Worm (Caenorhabditis elegans) whole organism, L1 larva: ENCODE measurements around the gene csb-1.

ENCODE experiments used
- C34B4.2 ChIP-seq: sonication (generic microtip); optimal IDR thresholded peaks from 2 replicates; lab custom pipeline; 2017; ENCODE audit warnings: mild to moderate bottlenecking, missing genetic modification characterization, missing compliant biosample characterization
- blmp-1 ChIP-seq: fragments of 150-350 bp; optimal IDR thresholded peaks from 2 replicates; lab custom pipeline; 2014; ENCODE audit warnings: missing biosample characterization, missing genetic modification characterization
- ceh-63 ChIP-seq: fragments of 200-800 bp; sonication (Bioruptor generic); optimal IDR thresholded peaks from 2 replicates; lab custom pipeline; 2018; ENCODE audit warnings: mild to moderate bottlenecking, missing genetic modification characterization, missing compliant biosample characterization
- ceh-8 ChIP-seq: fragments of 200-800 bp; sonication (Bioruptor generic); optimal IDR thresholded peaks from 2 replicates; lab custom pipeline; 2018; ENCODE audit warnings: mild to moderate bottlenecking, missing genetic modification characterization, moderate library complexity, missing compliant biosample characterization
- ceh-82 ChIP-seq, 3 experiments: fragments of 150-350 bp in 1 of 3; sonication (generic microtip) in 2 of 3; optimal IDR thresholded peaks; 2 replicates each; lab custom pipeline; 2014 to 2017; ENCODE audit warnings: missing biosample characterization in 3 of 3, missing genetic modification characterization in 3 of 3
- ceh-90 ChIP-seq: sonication (generic microtip); optimal IDR thresholded peaks from 2 replicates; lab custom pipeline; 2016; ENCODE audit warnings: missing genetic modification characterization, missing compliant biosample characterization
- dpl-1 ChIP-seq, 3 experiments: fragments of 150-350 bp in 2 of 3; sonication (generic microtip) in 1 of 3; optimal IDR thresholded peaks; 2 replicates each; lab custom pipeline; 2014 to 2017; ENCODE audit warnings: missing biosample characterization in 3 of 3, missing genetic modification characterization in 3 of 3, missing genetic modification reagents in 3 of 3
- dsc-1 ChIP-seq: sonication (generic microtip); optimal IDR thresholded peaks from 2 replicates; lab custom pipeline; 2016; ENCODE audit warnings: mild to moderate bottlenecking, missing genetic modification characterization, missing compliant biosample characterization
- efl-1 ChIP-seq, 4 experiments: fragments of 150-350 bp; optimal IDR thresholded peaks in 3 of 4; peaks in 1 of 4; 1 replicate in 1 of 4; 2 replicates in 3 of 4; lab custom pipeline; 2014; ENCODE audit warnings: missing biosample characterization in 2 of 4, missing genetic modification characterization in 2 of 4, missing genetic modification reagents in 2 of 4
- efl-3 ChIP-seq: fragments of 200-800 bp; sonication (Bioruptor generic); optimal IDR thresholded peaks from 2 replicates; lab custom pipeline; 2018; ENCODE audit warnings: mild to moderate bottlenecking, missing genetic modification characterization, missing compliant biosample characterization
- egl-13 ChIP-seq: sonication (generic microtip); optimal IDR thresholded peaks from 2 replicates; lab custom pipeline; 2016; ENCODE audit warnings: missing genotype, missing genetic modification reagents, missing genetic modification characterization, missing compliant biosample characterization
- egl-27 ChIP-seq, 2 experiments: fragments of 150-350 bp in 1 of 2; sonication (generic microtip); optimal IDR thresholded peaks; 3 replicates each; lab custom pipeline; 2017 to 2018; ENCODE audit warnings: missing biosample characterization in 2 of 2, missing genetic modification characterization in 2 of 2, missing genetic modification reagents in 2 of 2
- elt-2 ChIP-seq: sonication (generic microtip); optimal IDR thresholded peaks from 2 replicates; lab custom pipeline; 2016; ENCODE audit warnings: missing genetic modification characterization, mild to moderate bottlenecking, inconsistent platforms, missing compliant biosample characterization, missing genetic modification reagents
- elt-3 ChIP-seq, 6 experiments: fragments of 150-350 bp in 1 of 6; sonication (generic microtip); optimal IDR thresholded peaks; 2 replicates each; lab custom pipeline; 2017 to 2018; ENCODE audit warnings: missing biosample characterization in 6 of 6, missing genetic modification characterization in 6 of 6, inconsistent platforms in 1 of 6
- fkh-10 ChIP-seq: sonication (generic microtip); optimal IDR thresholded peaks from 2 replicates; lab custom pipeline; 2017; ENCODE audit warnings: missing biosample characterization, missing genetic modification reagents, missing genetic modification characterization
- fos-1 ChIP-seq: fragments of 150-350 bp; optimal IDR thresholded peaks from 2 replicates; lab custom pipeline; 2014; ENCODE audit warnings: missing biosample characterization, missing genetic modification characterization
- grh-1 ChIP-seq: fragments of 200-800 bp; sonication (Bioruptor generic); IDR thresholded peaks from 2 replicates; pipeline ENCODE4 v1.3.6; 2022; ENCODE audit warnings: missing genetic modification reagents, missing genetic modification characterization, missing compliant biosample characterization
- hpl-2 ChIP-seq: fragments of 150-350 bp; optimal IDR thresholded peaks from 2 replicates; lab custom pipeline; 2014; ENCODE audit warnings: missing biosample characterization, missing genetic modification reagents, missing genetic modification characterization
- irx-1 ChIP-seq: sonication (generic microtip); optimal IDR thresholded peaks from 2 replicates; lab custom pipeline; 2016; ENCODE audit warnings: missing genetic modification characterization, missing compliant biosample characterization
- jun-1 ChIP-seq: fragments of 150-350 bp; optimal IDR thresholded peaks from 2 replicates; lab custom pipeline; 2014; ENCODE audit warnings: missing biosample characterization, missing genetic modification reagents, missing genetic modification characterization
- lin-35 ChIP-seq, 2 experiments: fragments of 150-350 bp; optimal IDR thresholded peaks; 2 replicates each; lab custom pipeline; 2014; ENCODE audit warnings: missing biosample characterization in 2 of 2, missing genetic modification characterization in 2 of 2, missing genetic modification reagents in 2 of 2
- lin-39 ChIP-seq: fragments of 150-350 bp; optimal IDR thresholded peaks from 2 replicates; lab custom pipeline; 2014; ENCODE audit warnings: missing biosample characterization, missing genetic modification reagents, missing genetic modification characterization
- lir-3 ChIP-seq: sonication (generic microtip); optimal IDR thresholded peaks from 2 replicates; lab custom pipeline; 2016; ENCODE audit warnings: mild to moderate bottlenecking, missing genetic modification characterization, moderate library complexity, missing compliant biosample characterization; ENCODE audit not compliant: poor library complexity
- lsy-2 ChIP-seq, 2 experiments: fragments of 150-350 bp; optimal IDR thresholded peaks; 2 replicates each; lab custom pipeline; 2014; ENCODE audit warnings: missing biosample characterization in 2 of 2, missing genetic modification characterization in 2 of 2
- mdl-1 ChIP-seq, 2 experiments: fragments of 150-350 bp; optimal IDR thresholded peaks; 2 replicates each; lab custom pipeline; 2014 to 2017; ENCODE audit warnings: missing biosample characterization in 2 of 2, missing genetic modification characterization in 2 of 2, inconsistent platforms in 1 of 2
- mef-2 ChIP-seq: fragments of 150-350 bp; optimal IDR thresholded peaks from 2 replicates; lab custom pipeline; 2014; ENCODE audit warnings: missing biosample characterization, missing genetic modification characterization
- nhr-11 ChIP-seq: fragments of 150-350 bp; optimal IDR thresholded peaks from 2 replicates; lab custom pipeline; 2014; ENCODE audit warnings: missing biosample characterization, missing genetic modification characterization
- nhr-12 ChIP-seq: sonication (generic microtip); optimal IDR thresholded peaks from 2 replicates; lab custom pipeline; 2017; ENCODE audit warnings: missing biosample characterization, missing genetic modification characterization
- nhr-19 ChIP-seq: fragments of 200-800 bp; sonication (Bioruptor generic); conservative IDR thresholded peaks from 2 replicates; pipeline ENCODE4 v1.3.6; 2022; ENCODE audit warnings: missing genetic modification characterization, missing compliant biosample characterization
- nhr-20 ChIP-seq: sonication (generic microtip); optimal IDR thresholded peaks from 2 replicates; lab custom pipeline; 2016; ENCODE audit warnings: mild to moderate bottlenecking, missing genetic modification characterization, missing compliant biosample characterization
- nhr-237 ChIP-seq: fragments of 150-350 bp; optimal IDR thresholded peaks from 2 replicates; lab custom pipeline; 2014; ENCODE audit warnings: missing biosample characterization, missing genetic modification characterization
- nhr-28 ChIP-seq: fragments of 150-350 bp; optimal IDR thresholded peaks from 2 replicates; lab custom pipeline; 2014; ENCODE audit warnings: missing biosample characterization, missing genetic modification characterization
- nhr-71 ChIP-seq: sonication (generic microtip); optimal IDR thresholded peaks from 2 replicates; lab custom pipeline; 2016; ENCODE audit warnings: mild to moderate bottlenecking, missing genetic modification characterization, moderate library complexity, missing compliant biosample characterization
- nhr-76 ChIP-seq: sonication (generic microtip); optimal IDR thresholded peaks from 2 replicates; lab custom pipeline; 2017; ENCODE audit warnings: missing biosample characterization, missing genetic modification characterization
- nhr-77 ChIP-seq: fragments of 150-350 bp; optimal IDR thresholded peaks from 2 replicates; lab custom pipeline; 2014; ENCODE audit warnings: missing biosample characterization, missing genetic modification characterization
- nhr-84 ChIP-seq: sonication (generic microtip); optimal IDR thresholded peaks from 2 replicates; lab custom pipeline; 2017; ENCODE audit warnings: missing biosample characterization, missing genetic modification characterization
- nhr-85 ChIP-seq: sonication (generic microtip); peaks from one replicate; lab custom pipeline; 2016; ENCODE audit warnings: missing genetic modification characterization, inconsistent platforms, missing compliant biosample characterization
- nhr-90 ChIP-seq: sonication (generic microtip); optimal IDR thresholded peaks from 2 replicates; lab custom pipeline; 2016; ENCODE audit warnings: mild to moderate bottlenecking, missing genetic modification characterization, missing compliant biosample characterization; ENCODE audit not compliant: poor library complexity
- pax-3 ChIP-seq: fragments of 200-800 bp; sonication (Bioruptor generic); optimal IDR thresholded peaks from 2 replicates; lab custom pipeline; 2018; ENCODE audit warnings: mild to moderate bottlenecking, missing genetic modification characterization, moderate library complexity, missing compliant biosample characterization
- pqm-1 ChIP-seq: sonication (generic microtip); optimal IDR thresholded peaks from 3 replicates; lab custom pipeline; 2017; ENCODE audit warnings: missing biosample characterization, missing genetic modification characterization
- rnt-1 ChIP-seq: sonication (generic microtip); optimal IDR thresholded peaks from 2 replicates; lab custom pipeline; 2016; ENCODE audit warnings: mild to moderate bottlenecking, missing genetic modification characterization, moderate library complexity, missing compliant biosample characterization
- snpc-4 ChIP-seq: fragments of 150-350 bp; optimal IDR thresholded peaks from 2 replicates; lab custom pipeline; 2014; ENCODE audit warnings: missing biosample characterization, missing genetic modification characterization
- snu-23 ChIP-seq: sonication (generic microtip); optimal IDR thresholded peaks from 2 replicates; lab custom pipeline; 2016; ENCODE audit warnings: missing genetic modification characterization, missing compliant biosample characterization
- sox-4 ChIP-seq: sonication (generic microtip); optimal IDR thresholded peaks from 2 replicates; lab custom pipeline; 2016; ENCODE audit warnings: missing genetic modification characterization, missing compliant biosample characterization
- sptf-1 ChIP-seq: fragments of 150-350 bp; optimal IDR thresholded peaks from 2 replicates; lab custom pipeline; 2014; ENCODE audit warnings: missing biosample characterization, missing genetic modification characterization
- tlp-1 ChIP-seq: fragments of 150-350 bp; optimal IDR thresholded peaks from 2 replicates; lab custom pipeline; 2014; ENCODE audit warnings: missing biosample characterization, missing genetic modification characterization
- unc-62 ChIP-seq: fragments of 150-350 bp; optimal IDR thresholded peaks from 2 replicates; lab custom pipeline; 2014; ENCODE audit warnings: missing biosample characterization, missing genetic modification reagents, missing genetic modification characterization
- unc-86 ChIP-seq: sonication (generic microtip); optimal IDR thresholded peaks from 2 replicates; lab custom pipeline; 2016; ENCODE audit warnings: missing genetic modification characterization, missing compliant biosample characterization
- vab-15 ChIP-seq: sonication (generic microtip); optimal IDR thresholded peaks from 2 replicates; lab custom pipeline; 2017; ENCODE audit warnings: missing genotype, mild to moderate bottlenecking, missing genetic modification characterization, missing compliant biosample characterization
- zip-4 ChIP-seq: fragments of 200-800 bp; sonication (Bioruptor generic); optimal IDR thresholded peaks from 2 replicates; lab custom pipeline; 2018; ENCODE audit warnings: mild to moderate bottlenecking, missing genetic modification characterization, moderate library complexity, missing compliant biosample characterization
- ztf-11 ChIP-seq, 2 experiments: sonication (generic microtip); optimal IDR thresholded peaks; 2 replicates each; lab custom pipeline; 2016 to 2017; ENCODE audit warnings: missing genetic modification characterization in 2 of 2, missing biosample characterization in 1 of 2, missing compliant biosample characterization in 1 of 2

Gene csb-1

DNA sequence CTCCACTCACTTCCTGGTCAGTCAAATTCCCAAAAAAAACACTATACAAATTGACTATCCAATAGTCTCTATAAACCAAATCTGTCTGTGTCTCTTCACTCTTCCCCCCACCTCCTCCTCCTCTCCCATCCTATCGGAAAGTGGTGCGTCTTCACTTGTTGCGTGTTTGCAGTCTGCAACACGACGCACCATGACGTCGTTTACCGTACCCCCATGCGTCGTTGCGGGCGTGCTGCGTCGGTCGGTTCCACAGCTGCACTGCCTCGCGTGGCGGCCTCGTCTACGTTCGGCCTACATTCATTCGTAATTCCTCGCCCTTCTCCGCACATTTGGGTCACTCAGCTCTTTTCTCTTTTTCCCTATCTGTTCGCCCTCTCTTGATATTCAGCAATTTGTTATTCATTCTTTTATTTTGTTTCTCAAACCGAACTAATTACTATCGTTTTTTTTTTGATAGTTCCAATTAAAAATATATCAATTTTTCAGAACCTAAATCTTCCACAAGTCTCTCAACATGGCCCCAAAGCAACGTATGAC, 24.6 kb downstream of the csb-1 start, which contains the start of gene serp-1.1:
Gene serp-1.1, plus strand, starts transcription at position 487 of the 537 bp plus-strand sequence.
- TF ChIP-seq nhr-11 = peak; percentile 77
- TF ChIP-seq efl-3 = peak; percentile 83
- peak; percentile 94 for TF ChIP-seq elt-2 (tag; lab: Kevin White, UChicago)
- peak; percentile 96 for TF ChIP-seq nhr-76 (tag; lab: Kevin White, UChicago)
- TF ChIP-seq ceh-82 (tag; optimal IDR thresholded peaks at IDR 0.05; lab: Kevin White, UChicago) = peak; percentile 94 to 99 (median 97)
- peak; percentile 95 for TF ChIP-seq lir-3 (tag; lab: Kevin White, UChicago)
- no peak for TF ChIP-seq ceh-63
- TF ChIP-seq lin-35 (GFP tag; optimal IDR thresholded peaks at IDR 0.05; lab: Kevin White, UChicago) = peak; percentile 87 to 93
- TF ChIP-seq tlp-1 (tag; lab: Kevin White, UChicago) = no peak
- TF ChIP-seq rnt-1 = peak; percentile 99
- TF ChIP-seq efl-1 (optimal IDR thresholded peaks at IDR 0.05; lab: Kevin White, UChicago) = peak; percentile 86 to 93
- peak; percentile 69 to 97 for TF ChIP-seq efl-1 (GFP tag; optimal IDR thresholded peaks at IDR 0.05 in 1 of 2; lab: Kevin White, UChicago)
- peak; percentile 82 for TF ChIP-seq nhr-237 (tag; lab: Kevin White, UChicago)
- peak; percentile 86 for TF ChIP-seq ceh-8 (GFP tag; lab: Kevin White, UChicago)
- TF ChIP-seq nhr-90 (tag; lab: Kevin White, UChicago) = peak; percentile 99
- TF ChIP-seq grh-1 (GFP tag; lab: Robert Waterston, UW) = peak; percentile 98
- TF ChIP-seq dsc-1 = peak; percentile 97
- TF ChIP-seq C34B4.2 (tag; lab: Kevin White, UChicago) = peak; percentile 75
- TF ChIP-seq ceh-90 (tag; lab: Kevin White, UChicago) = no peak
- TF ChIP-seq lin-39 (tag; lab: Kevin White, UChicago) = peak; percentile 91
- peak; percentile 89 for TF ChIP-seq mef-2 (tag; lab: Kevin White, UChicago)
- peak; percentile 90 for TF ChIP-seq snpc-4
- TF ChIP-seq pax-3 = peak; percentile 91
- TF ChIP-seq egl-13 (tag; lab: Kevin White, UChicago) = peak; percentile 97
- TF ChIP-seq nhr-71 (tag; lab: Kevin White, UChicago) = peak; percentile 99
- TF ChIP-seq nhr-28 (tag; lab: Kevin White, UChicago) = no peak
- peak; percentile 81 for TF ChIP-seq pqm-1 (tag; lab: Kevin White, UChicago)
- TF ChIP-seq sptf-1 (tag; lab: Kevin White, UChicago) = no peak
- peak; percentile 86 for TF ChIP-seq hpl-2 (GFP tag; lab: Kevin White, UChicago)
- TF ChIP-seq ztf-11 (tag; optimal IDR thresholded peaks at IDR 0.05; lab: Kevin White, UChicago) = peak in 1 of 2 experiments; percentile 93
- peak; percentile 92 for TF ChIP-seq fkh-10
- TF ChIP-seq zip-4 = peak; percentile 91
- peak; percentile 89 to 99 (median 98) for TF ChIP-seq elt-3 (tag; optimal IDR thresholded peaks at IDR 0.05; lab: Kevin White, UChicago)
- TF ChIP-seq nhr-84 (tag; lab: Kevin White, UChicago) = no peak
- peak; percentile 55 to 98 for TF ChIP-seq mdl-1 (tag; optimal IDR thresholded peaks at IDR 0.05; lab: Kevin White, UChicago)
- TF ChIP-seq irx-1 (tag; lab: Kevin White, UChicago) = peak; percentile 95
- TF ChIP-seq unc-86 (tag; lab: Kevin White, UChicago) = peak; percentile 98
- TF ChIP-seq egl-27 (tag; optimal IDR thresholded peaks at IDR 0.05; lab: Kevin White, UChicago) = peak; percentile 95 to 97
- TF ChIP-seq nhr-77 = peak; percentile 98
- peak; percentile 85 for TF ChIP-seq vab-15 (tag; lab: Kevin White, UChicago)
- TF ChIP-seq jun-1 (tag; lab: Kevin White, UChicago) = peak; percentile 98
- peak; percentile 32 for TF ChIP-seq nhr-12 (tag; lab: Kevin White, UChicago)
- peak; percentile 48 for TF ChIP-seq unc-62 (GFP tag; lab: Kevin White, UChicago)
- peak; percentile 99 for TF ChIP-seq snu-23 (GFP tag; lab: Kevin White, UChicago)
- TF ChIP-seq fos-1 (tag; lab: Kevin White, UChicago) = peak; percentile 93
- TF ChIP-seq sox-4 (tag; lab: Kevin White, UChicago) = peak; percentile 65
- peak; percentile 100 for TF ChIP-seq lsy-2 (tag; optimal IDR thresholded peaks at IDR 0.05; lab: Kevin White, UChicago)
- peak; percentile 100 for TF ChIP-seq nhr-85
- TF ChIP-seq blmp-1 = peak; percentile 96
- TF ChIP-seq nhr-19 (GFP tag; lab: Robert Waterston, UW) = peak; percentile 99
- peak; percentile 100 for TF ChIP-seq nhr-20 (tag; lab: Kevin White, UChicago)
- TF ChIP-seq dpl-1 (GFP tag; optimal IDR thresholded peaks at IDR 0.05; lab: Kevin White, UChicago) = peak; percentile 78 to 82 (median 81)
